Worm (Caenorhabditis elegans): ENCODE results near the gene T25E4.1.

Gene T25E4.1

ce11 chrII:5561392-5561791 is 16.7 kb upstream of the T25E4.1 start, which contains the start of gene C17C3.3:
C17C3.3 (plus strand) TSS chrII:5561737.
- peak; percentile 19 for TF ChIP-seq fos-1 (tag; optimal IDR thresholded peaks at IDR 0.05)
- peak; percentile 6 for TF ChIP-seq skn-1 (tag; optimal IDR thresholded peaks at IDR 0.05)
- TF ChIP-seq alr-1 (tag; optimal IDR thresholded peaks at IDR 0.05) = no peak
- TF ChIP-seq sma-9 (GFP tag; optimal IDR thresholded peaks at IDR 0.05) = peak; percentile 17
- TF ChIP-seq sma-9 (tag; optimal IDR thresholded peaks at IDR 0.05) = no peak

ce11 chrII:5565082-5565623 is 13.0 kb upstream of the T25E4.1 start:
- TF ChIP-seq lsy-2 (tag; optimal IDR thresholded peaks at IDR 0.05) (no peak), alr-1 (tag; optimal IDR thresholded peaks at IDR 0.05) (no peak), nhr-23 (tag; optimal IDR thresholded peaks at IDR 0.05) (no peak), lin-13 (GFP tag; optimal IDR thresholded peaks at IDR 0.05) (no peak), sma-3 (GFP tag; optimal IDR thresholded peaks at IDR 0.05) (no peak), peb-1 (tag; optimal IDR thresholded peaks at IDR 0.05) (no peak), egl-27 (tag; optimal IDR thresholded peaks at IDR 0.05) (no peak), ztf-1 (GFP tag; conservative IDR thresholded peaks at IDR 0.05) (no peak), fos-1 (tag; optimal IDR thresholded peaks at IDR 0.05) (no peak), nhr-77 (tag; optimal IDR thresholded peaks at IDR 0.05) (no peak), dmd-4 (tag; optimal IDR thresholded peaks at IDR 0.05) (no peak), ztf-4 (tag; optimal IDR thresholded peaks at IDR 0.05) (no peak), skn-1 (tag; optimal IDR thresholded peaks at IDR 0.05) (no peak), nhr-237 (tag; optimal IDR thresholded peaks at IDR 0.05) (no peak)

ce11 chrII:5570272-5570671 is 7.9 kb upstream of the T25E4.1 start, which contains the start of the genes C17C3.1 and C17C3.15:
C17C3.1 (plus strand) TSS chrII:5570572.
C17C3.15 (plus strand) TSS chrII:5570654.
- TF ChIP-seq mbf-1 (tag; optimal IDR thresholded peaks at IDR 0.05) = no peak
- TF ChIP-seq sma-9 (GFP tag; optimal IDR thresholded peaks at IDR 0.05) = peak; percentile 5
- no peak for TF ChIP-seq sma-9 (tag; optimal IDR thresholded peaks at IDR 0.05)

- TF ChIP-seq crh-2 (tag; optimal IDR thresholded peaks at IDR 0.05) = peak; percentile 67
- TF ChIP-seq sma-9 (GFP tag; optimal IDR thresholded peaks at IDR 0.05) = peak; percentile 85
- no peak for TF ChIP-seq sma-9 (tag; optimal IDR thresholded peaks at IDR 0.05)
- TF ChIP-seq sma-3 (GFP tag; optimal IDR thresholded peaks at IDR 0.05) = peak; percentile 69
- peak; percentile 83 for TF ChIP-seq nhr-21 (tag; optimal IDR thresholded peaks at IDR 0.05)
- peak; percentile 61 for TF ChIP-seq nhr-25 (tag; optimal IDR thresholded peaks at IDR 0.05)
- no peak for TF ChIP-seq unc-62 (GFP tag; optimal IDR thresholded peaks at IDR 0.05)
- peak; percentile 24 for TF ChIP-seq C34F6.9 (tag; optimal IDR thresholded peaks at IDR 0.05)
- peak; percentile 47 for TF ChIP-seq nhr-129 (tag; optimal IDR thresholded peaks at IDR 0.05)
- no peak for TF ChIP-seq ztf-11 (tag; optimal IDR thresholded peaks at IDR 0.05)
- no peak for TF ChIP-seq nhr-11 (tag; optimal IDR thresholded peaks at IDR 0.05)
- peak in 1 of 2 experiments; percentile 59 for TF ChIP-seq lsy-2 (tag; optimal IDR thresholded peaks at IDR 0.05)
- TF ChIP-seq nhr-10 (tag; optimal IDR thresholded peaks at IDR 0.05) = peak; percentile 77
- TF ChIP-seq unc-55 (GFP tag; optimal IDR thresholded peaks at IDR 0.05) = no peak
- TF ChIP-seq F13H6.1 (tag; optimal IDR thresholded peaks at IDR 0.05) = peak; percentile 61
- peak; percentile 79 for TF ChIP-seq skn-1 (tag; optimal IDR thresholded peaks at IDR 0.05)
Measured at ce11 chrII:5572082-5572746, 5.9 kb upstream of the T25E4.1 start.

- peak; percentile 2 for TF ChIP-seq sma-3 (GFP tag; optimal IDR thresholded peaks at IDR 0.05)
- no peak for TF ChIP-seq nhr-77 (tag; optimal IDR thresholded peaks at IDR 0.05)
- no peak for TF ChIP-seq ceh-82 (tag; optimal IDR thresholded peaks at IDR 0.05)
- peak; percentile 10 for TF ChIP-seq crh-2 (tag; optimal IDR thresholded peaks at IDR 0.05)
- TF ChIP-seq ama-1 (optimal IDR thresholded peaks at IDR 0.05) = peak; percentile 6
- TF ChIP-seq C34F6.9 (tag; optimal IDR thresholded peaks at IDR 0.05) = no peak
- peak; percentile 50 for TF ChIP-seq nhr-21 (tag; optimal IDR thresholded peaks at IDR 0.05)
Measured at ce11 chrII:5574925-5575324, 3.2 kb upstream of the T25E4.1 start.

- TF ChIP-seq lin-13 (GFP tag; optimal IDR thresholded peaks at IDR 0.05) (no peak), peb-1 (tag; optimal IDR thresholded peaks at IDR 0.05) (no peak), ztf-11 (tag; optimal IDR thresholded peaks at IDR 0.05) (no peak), nhr-23 (tag; optimal IDR thresholded peaks at IDR 0.05) (no peak), lin-11 (tag; optimal IDR thresholded peaks at IDR 0.05) (peak; percentile 34), alr-1 (tag; optimal IDR thresholded peaks at IDR 0.05) (no peak), aly-2 (tag; optimal IDR thresholded peaks at IDR 0.05) (no peak), ztf-1 (GFP tag; conservative IDR thresholded peaks at IDR 0.05) (no peak), nhr-10 (tag; optimal IDR thresholded peaks at IDR 0.05) (no peak), ama-1 (optimal IDR thresholded peaks at IDR 0.05) (no peak), elt-3 (tag; optimal IDR thresholded peaks at IDR 0.05) (no peak), lin-39 (tag; optimal IDR thresholded peaks at IDR 0.05) (no peak), nhr-11 (tag; optimal IDR thresholded peaks at IDR 0.05) (no peak), blmp-1 (tag; optimal IDR thresholded peaks at IDR 0.05; ENCODE audit: insufficient read depth) (no peak), zag-1 (tag; optimal IDR thresholded peaks at IDR 0.05) (no peak), sem-4 (tag; optimal IDR thresholded peaks at IDR 0.05) (no peak), ZK546.5 (tag; optimal IDR thresholded peaks at IDR 0.05) (no peak), ztf-4 (tag; optimal IDR thresholded peaks at IDR 0.05) (no peak), nhr-129 (tag; optimal IDR thresholded peaks at IDR 0.05) (peak; percentile 71), egl-27 (tag; optimal IDR thresholded peaks at IDR 0.05) (no peak), ceh-82 (tag; optimal IDR thresholded peaks at IDR 0.05) (no peak), unc-62 (GFP tag; optimal IDR thresholded peaks at IDR 0.05) (no peak), sma-3 (GFP tag; optimal IDR thresholded peaks at IDR 0.05) (no peak), dmd-4 (tag; optimal IDR thresholded peaks at IDR 0.05) (no peak), skn-1 (tag; optimal IDR thresholded peaks at IDR 0.05) (no peak), ceh-16 (tag; optimal IDR thresholded peaks at IDR 0.05) (no peak)
Measured at ce11 chrII:5577060-5577459, 1.1 kb upstream of the T25E4.1 start.
